Fruit fly (Drosophila melanogaster) whole organism, embryonic: ENCODE data around the gene Vav.

Experiments
- Atf-2 ChIP-seq: fragments of 200-800 bp; sonication (Bioruptor generic); optimal IDR thresholded peaks from 2 replicates; lab custom pipeline; 2016; ENCODE audit warnings: missing biosample characterization, missing genetic modification characterization
- BEAF-32 ChIP-seq: fragments of 200-800 bp; sonication (Bioruptor generic); optimal IDR thresholded peaks from 3 replicates; lab custom pipeline; 2017; ENCODE audit warnings: missing biosample characterization, missing genetic modification characterization, mild to moderate bottlenecking, moderate library complexity, missing genetic modification reagents
- Blimp-1 ChIP-seq: fragments of 200-800 bp; sonication (Bioruptor generic); optimal IDR thresholded peaks from 3 replicates; lab custom pipeline; 2018; ENCODE audit warnings: missing biosample characterization, missing genetic modification characterization, mild to moderate bottlenecking, moderate library complexity, missing genetic modification reagents
- CG10267 ChIP-seq: fragments of 200-800 bp; sonication (Bioruptor generic); optimal IDR thresholded peaks from 2 replicates; lab custom pipeline; 2018; ENCODE audit warnings: missing biosample characterization, mild to moderate bottlenecking, missing genetic modification characterization, moderate library complexity
- CG12942 ChIP-seq: fragments of 200-800 bp; sonication (Bioruptor generic); optimal IDR thresholded peaks from 3 replicates; lab custom pipeline; 2016; ENCODE audit warnings: missing biosample characterization, missing genetic modification characterization
- CG13123 ChIP-seq: fragments of 200-800 bp; sonication (Bioruptor generic); optimal IDR thresholded peaks from 2 replicates; lab custom pipeline; 2016; ENCODE audit warnings: missing biosample characterization, missing genetic modification characterization
- CG13624 ChIP-seq: fragments of 200-800 bp; sonication (Bioruptor generic); optimal IDR thresholded peaks from 2 replicates; lab custom pipeline; 2016; ENCODE audit warnings: missing biosample characterization, missing genetic modification characterization
- CG14050 ChIP-seq: fragments of 200-800 bp; sonication (Bioruptor generic); IDR thresholded peaks from 3 replicates; pipeline ENCODE4 v1.3.6; 2022; ENCODE audit warnings: missing biosample characterization, missing genetic modification characterization
- CG14667 ChIP-seq: fragments of 200-800 bp; sonication (Bioruptor generic); IDR thresholded peaks from 2 replicates; pipeline ENCODE4 v1.3.6; 2022; ENCODE audit warnings: missing biosample characterization, missing genetic modification characterization
- CG16779 ChIP-seq: fragments of 200-800 bp; sonication (Bioruptor generic); IDR thresholded peaks from 2 replicates; pipeline ENCODE4 v1.3.6; 2022; ENCODE audit warnings: missing biosample characterization, missing genetic modification characterization
- CG16815 ChIP-seq: fragments of 200-800 bp; sonication (Bioruptor generic); optimal IDR thresholded peaks from 3 replicates; lab custom pipeline; 2017; ENCODE audit warnings: missing biosample characterization, mild to moderate bottlenecking, missing genetic modification characterization
- CG2889 ChIP-seq: fragments of 200-800 bp; sonication (Bioruptor generic); IDR thresholded peaks from 3 replicates; pipeline ENCODE4 v1.3.6; 2022; ENCODE audit warnings: missing biosample characterization, missing genetic modification characterization
- CG32532 ChIP-seq: fragments of 200-800 bp; sonication (Bioruptor generic); IDR thresholded peaks from 2 replicates; pipeline ENCODE4 v1.3.6; 2022; ENCODE audit warnings: missing biosample characterization, missing genetic modification characterization
- CG3838 ChIP-seq: fragments of 200-800 bp; sonication (Bioruptor generic); optimal IDR thresholded peaks from 3 replicates; lab custom pipeline; 2016; ENCODE audit warnings: missing biosample characterization, missing genetic modification characterization
- CG4617 ChIP-seq: fragments of 200-800 bp; sonication (Bioruptor generic); optimal IDR thresholded peaks from 3 replicates; lab custom pipeline; 2016; ENCODE audit warnings: missing biosample characterization, missing genetic modification characterization, borderline replicate concordance
- CG6689 ChIP-seq: fragments of 200-800 bp; sonication (Bioruptor generic); IDR thresholded peaks from 2 replicates; pipeline ENCODE4 v1.3.6; 2022; ENCODE audit warnings: missing biosample characterization, missing genetic modification characterization
- CG8765 ChIP-seq: fragments of 200-800 bp; sonication (Bioruptor generic); IDR thresholded peaks from 2 replicates; pipeline ENCODE4 v1.3.6; 2022; ENCODE audit warnings: missing biosample characterization, missing genetic modification characterization
- CG8924 ChIP-seq: fragments of 200-800 bp; optimal IDR thresholded peaks from 3 replicates; lab custom pipeline; 2019; ENCODE audit warnings: missing biosample characterization, mild to moderate bottlenecking, missing genetic modification characterization, moderate library complexity
- CG9609 ChIP-seq: fragments of 200-800 bp; sonication (Bioruptor generic); optimal IDR thresholded peaks from 3 replicates; lab custom pipeline; 2016; ENCODE audit warnings: missing biosample characterization, missing genetic modification characterization
- CG9797 ChIP-seq: fragments of 200-800 bp; sonication (Bioruptor generic); optimal IDR thresholded peaks from 3 replicates; lab custom pipeline; 2018; ENCODE audit warnings: missing biosample characterization, mild to moderate bottlenecking, missing genetic modification characterization
- CTCF ChIP-seq: fragments of 200-800 bp; sonication (Bioruptor generic); optimal IDR thresholded peaks from 2 replicates; lab custom pipeline; 2017; ENCODE audit warnings: missing biosample characterization, mild to moderate bottlenecking, missing genetic modification characterization, moderate library complexity
- Dref ChIP-seq: fragments of 200-800 bp; sonication (Bioruptor generic); IDR thresholded peaks from 2 replicates; pipeline ENCODE4 v1.3.6; 2022; ENCODE audit warnings: missing biosample characterization, missing genetic modification characterization
- HLH54F ChIP-seq: fragments of 200-800 bp; sonication (Bioruptor generic); optimal IDR thresholded peaks from 3 replicates; lab custom pipeline; 2016; ENCODE audit warnings: missing biosample characterization, missing genetic modification characterization
- HLHmδ ChIP-seq: fragments of 200-800 bp; sonication (Bioruptor generic); optimal IDR thresholded peaks from 2 replicates; lab custom pipeline; 2018; ENCODE audit warnings: missing biosample characterization, mild to moderate bottlenecking, missing genetic modification characterization, moderate library complexity
- Hmr ChIP-seq: fragments of 200-800 bp; sonication (Bioruptor generic); optimal IDR thresholded peaks from 3 replicates; lab custom pipeline; 2017; ENCODE audit warnings: mild to moderate bottlenecking, missing biosample characterization, missing genetic modification reagents, missing genetic modification characterization
- MBD-R2 ChIP-seq: fragments of 200-800 bp; sonication (Bioruptor generic); IDR thresholded peaks from 2 replicates; pipeline ENCODE4 v1.3.6; 2022; ENCODE audit warnings: missing biosample characterization, missing genetic modification characterization
- MESR4 ChIP-seq: fragments of 200-800 bp; sonication (Bioruptor generic); optimal IDR thresholded peaks from 2 replicates; lab custom pipeline; 2018; ENCODE audit warnings: missing biosample characterization, mild to moderate bottlenecking, missing genetic modification characterization, moderate library complexity
- Mad ChIP-seq: fragments of 200-800 bp; sonication (Bioruptor generic); optimal IDR thresholded peaks from 2 replicates; lab custom pipeline; 2016; ENCODE audit warnings: missing biosample characterization, missing genetic modification characterization
- Med ChIP-seq: fragments of 200-800 bp; sonication (Bioruptor generic); peaks from one replicate; lab custom pipeline; 2016; ENCODE audit warnings: missing biosample characterization, missing genetic modification characterization, mild to moderate bottlenecking, inconsistent platforms, moderate library complexity
- Neu2 ChIP-seq: fragments of 200-800 bp; sonication (Bioruptor generic); optimal IDR thresholded peaks from 3 replicates; lab custom pipeline; 2016; ENCODE audit warnings: missing biosample characterization, missing genetic modification characterization, borderline replicate concordance
- Oaz ChIP-seq: fragments of 200-800 bp; sonication (Bioruptor generic); IDR thresholded peaks from 2 replicates; pipeline ENCODE4 v1.3.6; 2022; ENCODE audit warnings: missing biosample characterization, missing genetic modification characterization
- Side ChIP-seq: fragments of 200-800 bp; sonication (Bioruptor generic); optimal IDR thresholded peaks from 2 replicates; lab custom pipeline; 2016; ENCODE audit warnings: missing biosample characterization, missing genetic modification characterization
- amos ChIP-seq: fragments of 200-800 bp; sonication (Bioruptor generic); IDR thresholded peaks from 2 replicates; pipeline ENCODE4 v1.3.6; 2022; ENCODE audit warnings: missing biosample characterization, missing genetic modification characterization; ENCODE audit not compliant: partially characterized antibody
- chinmo ChIP-seq: fragments of 200-800 bp; sonication (Bioruptor generic); IDR thresholded peaks from 4 replicates; pipeline ENCODE4 v1.3.6; 2022; ENCODE audit warnings: missing biosample characterization, missing genetic modification characterization; ENCODE audit not compliant: partially characterized antibody
- crol ChIP-seq: fragments of 200-800 bp; sonication (Bioruptor generic); IDR thresholded peaks from 2 replicates; pipeline ENCODE4 v1.3.6; 2022; ENCODE audit warnings: missing biosample characterization, missing genetic modification characterization
- eyg ChIP-seq: fragments of 200-800 bp; sonication (Bioruptor generic); optimal IDR thresholded peaks from 3 replicates; lab custom pipeline; 2016; ENCODE audit warnings: missing biosample characterization, missing genetic modification characterization
- fru ChIP-seq: fragments of >200 bp; optimal IDR thresholded peaks from 2 replicates; lab custom pipeline; 2017
- gfzf ChIP-seq: fragments of 200-800 bp; sonication (Bioruptor generic); optimal IDR thresholded peaks from 2 replicates; lab custom pipeline; 2016; ENCODE audit warnings: missing biosample characterization, mild to moderate bottlenecking, missing genetic modification characterization, moderate library complexity
- gsb-n ChIP-seq: fragments of 200-800 bp; sonication (Bioruptor generic); optimal IDR thresholded peaks from 3 replicates; lab custom pipeline; 2018; ENCODE audit warnings: missing biosample characterization, mild to moderate bottlenecking, missing genetic modification characterization
- ind ChIP-seq: fragments of 200-800 bp; sonication (Bioruptor generic); optimal IDR thresholded peaks from 3 replicates; lab custom pipeline; 2016; ENCODE audit warnings: missing biosample characterization, missing genetic modification characterization
- jigr1 ChIP-seq: fragments of 200-800 bp; sonication (Bioruptor generic); IDR thresholded peaks from 3 replicates; pipeline ENCODE4 v1.3.6; 2022; ENCODE audit warnings: missing biosample characterization, missing genetic modification characterization
- kni ChIP-seq: fragments of 200-800 bp; sonication (Bioruptor generic); optimal IDR thresholded peaks from 3 replicates; lab custom pipeline; 2017; ENCODE audit warnings: mild to moderate bottlenecking, missing biosample characterization, missing genetic modification reagents, missing genetic modification characterization
- knrl ChIP-seq: fragments of 200-800 bp; sonication (Bioruptor generic); IDR thresholded peaks from 3 replicates; pipeline ENCODE4 v1.3.6; 2022; ENCODE audit warnings: missing biosample characterization, missing genetic modification characterization; ENCODE audit not compliant: partially characterized antibody
- pita ChIP-seq: fragments of 200-800 bp; sonication (Bioruptor generic); optimal IDR thresholded peaks from 2 replicates; lab custom pipeline; 2017; ENCODE audit warnings: missing biosample characterization, mild to moderate bottlenecking, missing genetic modification characterization
- pzg ChIP-seq: fragments of 200-800 bp; sonication (Bioruptor generic); optimal IDR thresholded peaks from 3 replicates; lab custom pipeline; 2018; ENCODE audit warnings: missing biosample characterization, mild to moderate bottlenecking, missing genetic modification characterization, moderate library complexity
- schlank ChIP-seq: fragments of 200-800 bp; sonication (Bioruptor generic); optimal IDR thresholded peaks from 2 replicates; lab custom pipeline; 2018; ENCODE audit warnings: missing biosample characterization, mild to moderate bottlenecking, missing genetic modification characterization
- sens-2 ChIP-seq: fragments of 200-800 bp; sonication (Bioruptor generic); IDR thresholded peaks from 2 replicates; pipeline ENCODE4 v1.3.6; 2022; ENCODE audit warnings: missing biosample characterization, missing genetic modification characterization
- sqz ChIP-seq: fragments of 200-800 bp; sonication (Bioruptor generic); optimal IDR thresholded peaks from 3 replicates; lab custom pipeline; 2018; ENCODE audit warnings: missing biosample characterization, mild to moderate bottlenecking, missing genetic modification characterization
- toy ChIP-seq: fragments of 200-800 bp; sonication (Bioruptor generic); IDR thresholded peaks from 2 replicates; pipeline ENCODE4 v1.3.6; 2022; ENCODE audit warnings: missing biosample characterization, missing genetic modification characterization
- unpg ChIP-seq: fragments of 200-800 bp; sonication (Bioruptor generic); optimal IDR thresholded peaks from 3 replicates; lab custom pipeline; 2018; ENCODE audit warnings: missing biosample characterization, mild to moderate bottlenecking, missing genetic modification characterization, moderate library complexity
- vvl ChIP-seq: fragments of 200-800 bp; sonication (Bioruptor generic); IDR thresholded peaks from 2 replicates; pipeline ENCODE4 v1.3.6; 2022; ENCODE audit warnings: missing biosample characterization, missing genetic modification characterization

Vav gene

dm6 chrX:19261071-19261470, 549 bp upstream of the Vav start, which contains the start of gene rictor:
Gene rictor (minus strand): TSS chrX:19261240.
- peak; percentile 74 for TF ChIP-seq Med
- peak; percentile 59 for TF ChIP-seq MESR4 (GFP tag; lab: Kevin White, UChicago)
- 0 out of 4 replicates have a peak, but pooled peaks have one; percentile 15 for TF ChIP-seq chinmo (GFP tag; lab: Robert Waterston, UW)
- TF ChIP-seq fru, result no peak
- TF ChIP-seq CG16779 (GFP tag; lab: Robert Waterston, UW), result no peak
- TF ChIP-seq crol (GFP tag; lab: Robert Waterston, UW), result no peak
- peak; percentile 43 for TF ChIP-seq amos
- TF ChIP-seq MBD-R2 (GFP tag; lab: Robert Waterston, UW), result peak; percentile 19; the same call in 1 of the 2 replicates
- TF ChIP-seq pzg (GFP tag; lab: Kevin White, UChicago), result peak; percentile 40
- TF ChIP-seq Side (GFP tag; lab: Kevin White, UChicago), result no peak
- peak; percentile 31 for TF ChIP-seq CG9797 (GFP tag; lab: Kevin White, UChicago)
- peak; percentile 72 for TF ChIP-seq gfzf
- TF ChIP-seq CG4617 (GFP tag; lab: Kevin White, UChicago), result peak; percentile 5
- TF ChIP-seq knrl (GFP tag; lab: Robert Waterston, UW), result 0 out of 3 replicates have a peak, but pooled peaks have one; percentile 13
- TF ChIP-seq CTCF (GFP tag; lab: Kevin White, UChicago), result peak; percentile 81
- peak; percentile 49 for TF ChIP-seq Dref (GFP tag; lab: Robert Waterston, UW)
- peak; percentile 66 for TF ChIP-seq sqz (GFP tag; lab: Kevin White, UChicago)
- TF ChIP-seq, all 482 proteins: peak for 13

dm6 chrX:19262553-19262952, 933 bp downstream of the Vav start:
- TF ChIP-seq jigr1 (GFP tag; lab: Robert Waterston, UW) (no peak), BEAF-32 (GFP tag; lab: Kevin White, UChicago) (no peak), Mad (no peak), CG3838 (GFP tag; lab: Kevin White, UChicago) (no peak), pita (GFP tag; lab: Kevin White, UChicago) (no peak), sens-2 (0 out of 2 replicates have a peak, but pooled peaks have one; percentile 11), CG12942 (GFP tag; lab: Kevin White, UChicago) (no peak), CG13123 (GFP tag; lab: Kevin White, UChicago) (no peak), Hmr (GFP tag; lab: Kevin White, UChicago) (no peak), HLH54F (GFP tag; lab: Kevin White, UChicago) (no peak), Neu2 (no peak), HLHmδ (GFP tag; lab: Kevin White, UChicago) (no peak), CG16815 (GFP tag; lab: Kevin White, UChicago) (no peak), CG2889 (GFP tag; lab: Robert Waterston, UW) (no peak), CG6689 (GFP tag; lab: Robert Waterston, UW) (0 out of 2 replicates have a peak, but pooled peaks have one; percentile 16), CG14667 (no peak), Atf-2 (GFP tag; lab: Kevin White, UChicago) (no peak), CG13624 (no peak), unpg (GFP tag; lab: Kevin White, UChicago) (peak; percentile 18), CG8765 (GFP tag; lab: Robert Waterston, UW) (no peak), CG32532 (GFP tag; lab: Robert Waterston, UW) (peak; percentile 11; the same call in 1 of the 2 replicates), Blimp-1 (GFP tag; lab: Kevin White, UChicago) (peak; percentile 16), Oaz (GFP tag; lab: Robert Waterston, UW) (no peak), pzg (GFP tag; lab: Kevin White, UChicago) (no peak), eyg (no peak), CG10267 (tag; lab: Kevin White, UChicago) (peak; percentile 2), ind (GFP tag; lab: Kevin White, UChicago) (no peak), gsb-n (tag; lab: Kevin White, UChicago) (no peak), CG14050 (GFP tag; lab: Robert Waterston, UW) (no peak), schlank (tag; lab: Kevin White, UChicago) (no peak), gfzf (no peak), vvl (peak; percentile 20; the same call in 1 of the 2 replicates), toy (GFP tag; lab: Robert Waterston, UW) (no peak), CG9609 (GFP tag; lab: Kevin White, UChicago) (no peak), CG8924 (tag; lab: Kevin White, UChicago) (peak; percentile 3), kni (GFP tag; lab: Kevin White, UChicago) (no peak)
